Worm (Caenorhabditis elegans) whole organism, L3 larva: Measurements from ENCODE around the gene sra-29.
A peak's percentile ranks its signal among the peaks of the same experiment; 100 is the strongest.

Source experiments
- R02D3.7 ChIP-seq: fragments of 150-350 bp; optimal IDR thresholded peaks from 2 replicates; lab custom pipeline; 2014; ENCODE audit warnings: missing biosample characterization, missing genetic modification characterization
- ZK546.5 ChIP-seq: sonication (generic microtip); optimal IDR thresholded peaks from 2 replicates; lab custom pipeline; 2017; ENCODE audit warnings: missing biosample characterization, missing genetic modification characterization
- aly-2 ChIP-seq: fragments of 150-350 bp; optimal IDR thresholded peaks from 2 replicates; lab custom pipeline; 2014; ENCODE audit warnings: missing biosample characterization, missing genetic modification characterization
- ama-1 ChIP-seq: fragments of 150-350 bp; optimal IDR thresholded peaks from 2 replicates; lab custom pipeline; 2018
- ceh-16 ChIP-seq: sonication (generic microtip); optimal IDR thresholded peaks from 2 replicates; lab custom pipeline; 2017; ENCODE audit warnings: missing biosample characterization, missing genetic modification characterization
- ceh-28 ChIP-seq: fragments of 150-350 bp; optimal IDR thresholded peaks from 2 replicates; lab custom pipeline; 2014; ENCODE audit warnings: missing biosample characterization, missing genetic modification reagents, missing genetic modification characterization
- ceh-82 ChIP-seq: fragments of 150-350 bp; optimal IDR thresholded peaks from 2 replicates; lab custom pipeline; 2014; ENCODE audit warnings: missing biosample characterization, missing genetic modification characterization
- ceh-9 ChIP-seq: sonication (generic microtip); optimal IDR thresholded peaks from 2 replicates; lab custom pipeline; 2018; ENCODE audit warnings: missing biosample characterization, missing genetic modification characterization
- daf-12 ChIP-seq: fragments of 150-350 bp; optimal IDR thresholded peaks from 2 replicates; lab custom pipeline; 2014; ENCODE audit warnings: missing biosample characterization, missing genetic modification reagents, missing genetic modification characterization
- egl-27 ChIP-seq: sonication (generic microtip); optimal IDR thresholded peaks from 4 replicates; lab custom pipeline; 2017; ENCODE audit warnings: missing biosample characterization, missing genetic modification reagents, missing genetic modification characterization
- egl-5 ChIP-seq: fragments of 150-350 bp; optimal IDR thresholded peaks from 2 replicates; lab custom pipeline; 2017; ENCODE audit warnings: missing biosample characterization, missing genetic modification reagents, missing genetic modification characterization, inconsistent platforms
- elt-1 ChIP-seq: fragments of 150-350 bp; optimal IDR thresholded peaks from 2 replicates; lab custom pipeline; 2014; ENCODE audit warnings: missing biosample characterization, missing genetic modification characterization
- elt-2 ChIP-seq: sonication (generic microtip); optimal IDR thresholded peaks from 2 replicates; lab custom pipeline; 2016; ENCODE audit warnings: missing genetic modification reagents, mild to moderate bottlenecking, missing genetic modification characterization, missing compliant biosample characterization
- elt-3 ChIP-seq, 3 experiments: fragments of 150-350 bp in 1 of 3; sonication (generic microtip) in 2 of 3; optimal IDR thresholded peaks; 2 replicates in 2 of 3; 4 replicates in 1 of 3; lab custom pipeline; 2014 to 2017; ENCODE audit warnings: missing biosample characterization in 3 of 3, missing genetic modification characterization in 3 of 3
- eor-1 ChIP-seq, 2 experiments: fragments of 150-350 bp; optimal IDR thresholded peaks; 2 replicates each; lab custom pipeline; 2014 to 2018; ENCODE audit warnings: missing biosample characterization in 2 of 2, missing genetic modification characterization in 2 of 2
- fkh-10 ChIP-seq: sonication (generic microtip); optimal IDR thresholded peaks from 2 replicates; lab custom pipeline; 2017; ENCODE audit warnings: missing biosample characterization, missing genetic modification reagents, missing genetic modification characterization
- fkh-2 ChIP-seq: fragments of 150-350 bp; optimal IDR thresholded peaks from 2 replicates; lab custom pipeline; 2014; ENCODE audit warnings: missing biosample characterization, missing genetic modification reagents, missing genetic modification characterization
- fos-1 ChIP-seq: fragments of 150-350 bp; optimal IDR thresholded peaks from 2 replicates; lab custom pipeline; 2014; ENCODE audit warnings: missing biosample characterization, missing genetic modification characterization
- hmg-11 ChIP-seq: sonication (generic microtip); optimal IDR thresholded peaks from 2 replicates; lab custom pipeline; 2016; ENCODE audit warnings: missing genetic modification characterization, missing compliant biosample characterization
- jun-1 ChIP-seq: fragments of 150-350 bp; optimal IDR thresholded peaks from 2 replicates; lab custom pipeline; 2014; ENCODE audit warnings: missing biosample characterization, missing genetic modification reagents, missing genetic modification characterization
- lin-15B ChIP-seq: fragments of 150-350 bp; optimal IDR thresholded peaks from 2 replicates; lab custom pipeline; 2014; ENCODE audit warnings: missing biosample characterization, missing genetic modification characterization
- lin-39 ChIP-seq: fragments of 150-350 bp; optimal IDR thresholded peaks from 2 replicates; lab custom pipeline; 2018; ENCODE audit warnings: missing biosample characterization, missing genetic modification reagents, missing genetic modification characterization
- lsy-12 ChIP-seq: sonication (generic microtip); optimal IDR thresholded peaks from 2 replicates; lab custom pipeline; 2016; ENCODE audit warnings: mild to moderate bottlenecking, missing genetic modification characterization, missing compliant biosample characterization
- mdl-1 ChIP-seq: fragments of 150-350 bp; optimal IDR thresholded peaks from 2 replicates; lab custom pipeline; 2014; ENCODE audit warnings: missing biosample characterization, missing genetic modification characterization
- mml-1 ChIP-seq: fragments of 150-350 bp; sonication (generic microtip); optimal IDR thresholded peaks from 3 replicates; lab custom pipeline; 2014; ENCODE audit warnings: missing biosample characterization, missing genetic modification characterization
- nfya-1 ChIP-seq: sonication (generic microtip); optimal IDR thresholded peaks from 2 replicates; lab custom pipeline; 2017; ENCODE audit warnings: missing genetic modification characterization, mild to moderate bottlenecking, missing compliant biosample characterization, antibody characterized with exemption, moderate library complexity; ENCODE audit not compliant: insufficient read depth
- nhr-11 ChIP-seq: fragments of 150-350 bp; optimal IDR thresholded peaks from 2 replicates; lab custom pipeline; 2014; ENCODE audit warnings: missing biosample characterization, missing genetic modification characterization
- nhr-12 ChIP-seq: fragments of 150-350 bp; optimal IDR thresholded peaks from 2 replicates; lab custom pipeline; 2014; ENCODE audit warnings: missing biosample characterization, missing genetic modification characterization
- nhr-23 ChIP-seq: fragments of 150-350 bp; optimal IDR thresholded peaks from 2 replicates; lab custom pipeline; 2014; ENCODE audit warnings: missing biosample characterization, missing genetic modification reagents, missing genetic modification characterization
- nhr-237 ChIP-seq: fragments of 150-350 bp; optimal IDR thresholded peaks from 2 replicates; lab custom pipeline; 2014; ENCODE audit warnings: missing biosample characterization, missing genetic modification characterization
- nhr-25 ChIP-seq: sonication (generic microtip); optimal IDR thresholded peaks from 2 replicates; lab custom pipeline; 2017; ENCODE audit warnings: missing biosample characterization, missing genetic modification characterization
- nhr-28 ChIP-seq: fragments of 150-350 bp; optimal IDR thresholded peaks from 2 replicates; lab custom pipeline; 2014; ENCODE audit warnings: missing biosample characterization, missing genetic modification characterization
- nhr-43 ChIP-seq: sonication (generic microtip); optimal IDR thresholded peaks from 2 replicates; lab custom pipeline; 2016; ENCODE audit warnings: mild to moderate bottlenecking, missing genetic modification characterization, missing compliant biosample characterization; ENCODE audit not compliant: poor library complexity, severe bottlenecking
- nhr-67 ChIP-seq: fragments of 150-350 bp; optimal IDR thresholded peaks from 2 replicates; lab custom pipeline; 2014; ENCODE audit warnings: missing biosample characterization, missing genetic modification characterization
- nhr-76 ChIP-seq: fragments of 150-350 bp; sonication (generic microtip); optimal IDR thresholded peaks from 5 replicates; lab custom pipeline; 2014; ENCODE audit warnings: missing biosample characterization, missing genetic modification characterization
- nhr-77 ChIP-seq: fragments of 150-350 bp; optimal IDR thresholded peaks from 2 replicates; lab custom pipeline; 2014; ENCODE audit warnings: missing biosample characterization, missing genetic modification characterization
- pha-4 ChIP-seq: fragments of 150-350 bp; optimal IDR thresholded peaks from 2 replicates; lab custom pipeline; 2014; ENCODE audit warnings: missing biosample characterization, missing genetic modification reagents, missing genetic modification characterization
- pqm-1 ChIP-seq: fragments of 150-350 bp; optimal IDR thresholded peaks from 2 replicates; lab custom pipeline; 2017; ENCODE audit warnings: missing biosample characterization, missing genetic modification characterization, inconsistent platforms
- sea-2 ChIP-seq: fragments of 150-350 bp; sonication (generic microtip); optimal IDR thresholded peaks from 4 replicates; lab custom pipeline; 2014; ENCODE audit warnings: missing biosample characterization, missing genetic modification reagents, missing genetic modification characterization
- skn-1 ChIP-seq: fragments of 150-350 bp; optimal IDR thresholded peaks from 2 replicates; lab custom pipeline; 2014; ENCODE audit warnings: missing biosample characterization, missing genetic modification characterization
- snpc-4 ChIP-seq: fragments of 150-350 bp; optimal IDR thresholded peaks from 2 replicates; lab custom pipeline; 2014; ENCODE audit warnings: missing biosample characterization, missing genetic modification characterization
- tbx-2 ChIP-seq: sonication (generic microtip); optimal IDR thresholded peaks from 2 replicates; lab custom pipeline; 2016; ENCODE audit warnings: mild to moderate bottlenecking, missing genetic modification characterization, missing compliant biosample characterization
- unc-39 ChIP-seq: sonication (generic microtip); optimal IDR thresholded peaks from 4 replicates; lab custom pipeline; 2017; ENCODE audit warnings: missing biosample characterization, missing genetic modification characterization
- unc-62 ChIP-seq: fragments of 150-350 bp; sonication (generic microtip); optimal IDR thresholded peaks from 4 replicates; lab custom pipeline; 2014; ENCODE audit warnings: missing biosample characterization, missing genetic modification reagents, missing genetic modification characterization
- zag-1 ChIP-seq: fragments of 150-350 bp; optimal IDR thresholded peaks from 2 replicates; lab custom pipeline; 2014; ENCODE audit warnings: missing biosample characterization, missing genetic modification characterization
- ztf-11 ChIP-seq: fragments of 150-350 bp; optimal IDR thresholded peaks from 2 replicates; lab custom pipeline; 2014; ENCODE audit warnings: missing biosample characterization, missing genetic modification characterization
- ztf-4 ChIP-seq: fragments of 150-350 bp; optimal IDR thresholded peaks from 2 replicates; lab custom pipeline; 2014; ENCODE audit warnings: missing biosample characterization, missing genetic modification characterization

Gene sra-29

ce11 chrII:6588605-6589292 is 13.2 kb upstream of the sra-29 start, which contains the start of gene icd-1:
Gene icd-1, minus strand, starts transcription at chrII:6588655.
- peak; percentile 58 for TF ChIP-seq aly-2 (tag; lab: Kevin White, UChicago)
- peak; percentile 63 for TF ChIP-seq nhr-77 (tag; lab: Kevin White, UChicago)
- TF ChIP-seq fkh-10 (GFP tag; lab: Kevin White, UChicago), result peak; percentile 64
- TF ChIP-seq ama-1 (lab: Kevin White, UChicago), result peak; percentile 71
- no peak for TF ChIP-seq fkh-2 (tag; lab: Kevin White, UChicago)
- TF ChIP-seq skn-1, result peak; percentile 68
- peak; percentile 11 for TF ChIP-seq ZK546.5 (tag; lab: Kevin White, UChicago)
- no peak for TF ChIP-seq nhr-67 (tag; lab: Kevin White, UChicago)
- TF ChIP-seq nhr-43 (tag; lab: Kevin White, UChicago), result peak; percentile 94
- TF ChIP-seq lin-15B, result peak; percentile 91
- TF ChIP-seq elt-3 (tag; optimal IDR thresholded peaks at IDR 0.05; lab: Kevin White, UChicago), result no peak
- no peak for TF ChIP-seq ztf-11 (tag; lab: Kevin White, UChicago)
- peak; percentile 58 for TF ChIP-seq elt-1
- TF ChIP-seq nhr-12 (tag; lab: Kevin White, UChicago), result no peak
- TF ChIP-seq mdl-1 (tag; lab: Kevin White, UChicago), result peak; percentile 64
- TF ChIP-seq hmg-11 (tag; lab: Kevin White, UChicago), result peak; percentile 84
- peak; percentile 97 for TF ChIP-seq jun-1 (tag; lab: Kevin White, UChicago)
- peak; percentile 91 for TF ChIP-seq ceh-82
- no peak for TF ChIP-seq nhr-237 (tag; lab: Kevin White, UChicago)
- TF ChIP-seq R02D3.7 (tag; lab: Kevin White, UChicago), result peak; percentile 89
- peak; percentile 87 for TF ChIP-seq fos-1 (tag; lab: Kevin White, UChicago)
- peak; percentile 83 for TF ChIP-seq ztf-4 (tag; lab: Kevin White, UChicago)
- TF ChIP-seq tbx-2, result peak; percentile 91
- peak; percentile 94 for TF ChIP-seq nhr-25 (tag; lab: Kevin White, UChicago)
- peak; percentile 71 for TF ChIP-seq zag-1
- TF ChIP-seq ceh-9 (tag; lab: Kevin White, UChicago), result no peak
- TF ChIP-seq sea-2 (GFP tag; lab: Kevin White, UChicago), result peak; percentile 63
- TF ChIP-seq nhr-23, result peak; percentile 97
- TF ChIP-seq ceh-28 (tag; lab: Kevin White, UChicago), result peak; percentile 93
- peak in 1 of 2 experiments; percentile 75 for TF ChIP-seq eor-1 (tag; optimal IDR thresholded peaks at IDR 0.05; lab: Kevin White, UChicago)
- TF ChIP-seq nhr-11 (tag; lab: Kevin White, UChicago), result peak; percentile 95
- no peak for TF ChIP-seq daf-12 (tag; lab: Kevin White, UChicago)
- peak; percentile 86 for TF ChIP-seq egl-27
- TF ChIP-seq egl-5 (tag; lab: Kevin White, UChicago), result peak; percentile 93
- TF ChIP-seq unc-62, result peak; percentile 87
- TF ChIP-seq ceh-16 (tag; lab: Kevin White, UChicago), result peak; percentile 26
- peak; percentile 11 for TF ChIP-seq nhr-76 (tag; lab: Kevin White, UChicago)
- TF ChIP-seq nhr-28, result no peak
- TF ChIP-seq pha-4 (tag; lab: Kevin White, UChicago), result peak; percentile 92
- TF ChIP-seq pqm-1 (tag; lab: Kevin White, UChicago), result peak; percentile 66
- TF ChIP-seq unc-39 (tag; lab: Kevin White, UChicago), result no peak
- TF ChIP-seq nfya-1 (tag; lab: Kevin White, UChicago), result peak; percentile 94
- peak; percentile 91 for TF ChIP-seq snpc-4 (tag; lab: Kevin White, UChicago)
- peak; percentile 95 for TF ChIP-seq lsy-12 (tag; lab: Kevin White, UChicago)
- peak; percentile 85 for TF ChIP-seq lin-39
- no peak for TF ChIP-seq mml-1 (tag; lab: Kevin White, UChicago)
- peak; percentile 84 for TF ChIP-seq elt-2 (tag; lab: Kevin White, UChicago)
- TF ChIP-seq, all 47 proteins: peak for 36
